Worm (Caenorhabditis elegans) whole organism, L3 larva: ENCODE measurements around the gene T24G10.2.

Experiments used
- ama-1 ChIP-seq: fragments of 150-350 bp; optimal IDR thresholded peaks from 2 replicates; lab custom pipeline; 2018
- nhr-28 ChIP-seq: fragments of 150-350 bp; optimal IDR thresholded peaks from 2 replicates; lab custom pipeline; 2014; ENCODE audit warnings: missing biosample characterization, missing genetic modification characterization
- snpc-4 ChIP-seq: fragments of 150-350 bp; optimal IDR thresholded peaks from 2 replicates; lab custom pipeline; 2014; ENCODE audit warnings: missing biosample characterization, missing genetic modification characterization
- unc-39 ChIP-seq: sonication (generic microtip); optimal IDR thresholded peaks from 4 replicates; lab custom pipeline; 2017; ENCODE audit warnings: missing biosample characterization, missing genetic modification characterization

DNA sequence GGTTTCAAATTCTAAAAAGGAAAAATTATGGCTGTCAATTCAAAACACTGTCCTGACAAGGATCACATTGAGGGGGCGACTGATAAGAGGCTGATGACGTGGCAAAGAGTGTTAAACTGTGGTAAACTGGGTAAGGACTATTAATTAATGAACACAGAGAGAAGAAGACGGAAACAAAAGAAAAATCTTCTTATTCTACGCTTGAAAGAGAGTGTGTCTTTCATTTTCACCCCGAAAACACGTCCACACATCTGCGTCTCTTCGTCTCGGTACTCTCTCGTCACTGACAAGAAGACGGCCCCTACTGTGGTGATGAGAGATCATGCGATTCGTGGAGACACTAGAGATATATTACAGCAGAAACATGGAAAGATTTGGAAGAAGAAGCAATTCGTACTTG is 21.2 kb downstream of the T24G10.2 start:
- TF ChIP-seq ama-1 (no peak), unc-39 (no peak), snpc-4 (no peak), nhr-28 (tag; lab: Kevin White, UChicago) (no peak)
